Worm (Caenorhabditis elegans) whole organism, L1 larva: ENCODE measurements around the gene R10E11.5.

Experiments used
- C34B4.2 ChIP-seq: sonication (generic microtip); optimal IDR thresholded peaks from 2 replicates; lab custom pipeline; 2017; ENCODE audit warnings: mild to moderate bottlenecking, missing genetic modification characterization, missing compliant biosample characterization
- ama-1 ChIP-seq: fragments of 150-350 bp; optimal IDR thresholded peaks from 2 replicates; lab custom pipeline; 2014
- blmp-1 ChIP-seq: fragments of 150-350 bp; optimal IDR thresholded peaks from 2 replicates; lab custom pipeline; 2014; ENCODE audit warnings: missing biosample characterization, missing genetic modification characterization
- ceh-63 ChIP-seq: fragments of 200-800 bp; sonication (Bioruptor generic); optimal IDR thresholded peaks from 2 replicates; lab custom pipeline; 2018; ENCODE audit warnings: mild to moderate bottlenecking, missing genetic modification characterization, missing compliant biosample characterization
- ceh-82 ChIP-seq, 3 experiments: fragments of 150-350 bp in 1 of 3; sonication (generic microtip) in 2 of 3; optimal IDR thresholded peaks; 2 replicates each; lab custom pipeline; 2014 to 2017; ENCODE audit warnings: missing biosample characterization in 3 of 3, missing genetic modification characterization in 3 of 3
- fkh-10 ChIP-seq: sonication (generic microtip); optimal IDR thresholded peaks from 2 replicates; lab custom pipeline; 2017; ENCODE audit warnings: missing biosample characterization, missing genetic modification reagents, missing genetic modification characterization
- lin-13 ChIP-seq: fragments of 150-350 bp; optimal IDR thresholded peaks from 2 replicates; lab custom pipeline; 2014; ENCODE audit warnings: missing biosample characterization, missing genetic modification reagents, missing genetic modification characterization
- nhr-28 ChIP-seq: fragments of 150-350 bp; optimal IDR thresholded peaks from 2 replicates; lab custom pipeline; 2014; ENCODE audit warnings: missing biosample characterization, missing genetic modification characterization
- nhr-47 ChIP-seq: sonication (generic microtip); optimal IDR thresholded peaks from 2 replicates; lab custom pipeline; 2016; ENCODE audit warnings: mild to moderate bottlenecking, missing genetic modification characterization, moderate library complexity, missing compliant biosample characterization
- pqm-1 ChIP-seq: sonication (generic microtip); optimal IDR thresholded peaks from 3 replicates; lab custom pipeline; 2017; ENCODE audit warnings: missing biosample characterization, missing genetic modification characterization
- snpc-4 ChIP-seq: fragments of 150-350 bp; optimal IDR thresholded peaks from 2 replicates; lab custom pipeline; 2014; ENCODE audit warnings: missing biosample characterization, missing genetic modification characterization

ce11 chrIII:9822942-9823341 is 33.5 kb upstream of the R10E11.5 start, which contains the start of gene arl-5:
- no peak for TF ChIP-seq nhr-47 (tag; lab: Kevin White, UChicago)
- no peak for TF ChIP-seq ceh-63
- TF ChIP-seq ama-1 (lab: Kevin White, UChicago) = no peak
- no peak for TF ChIP-seq ceh-82 (tag; optimal IDR thresholded peaks at IDR 0.05; lab: Kevin White, UChicago)
- no peak for TF ChIP-seq snpc-4 (tag; lab: Kevin White, UChicago)
- TF ChIP-seq fkh-10 (GFP tag; lab: Kevin White, UChicago) = no peak
- no peak for TF ChIP-seq C34B4.2 (tag; lab: Kevin White, UChicago)
- TF ChIP-seq pqm-1 (tag; lab: Kevin White, UChicago) = no peak
- no peak for TF ChIP-seq blmp-1 (tag; lab: Kevin White, UChicago)
- no peak for TF ChIP-seq lin-13 (GFP tag; lab: Kevin White, UChicago)
- no peak for TF ChIP-seq nhr-28
